Fruit fly (Drosophila melanogaster) whole organism: ENCODE data around the gene Paf-AHalpha.
"Not testable (repeated sequence)": the region's sequence is repeated elsewhere in the genome, so short reads cannot be mapped to it uniquely, and the experiment has no call there.

Experiments
- CG8478 ChIP-seq: fragments of >200 bp; optimal IDR thresholded peaks from 2 replicates; lab custom pipeline; 2018; ENCODE audit warnings: inconsistent platforms
- EcR ChIP-seq, 2 experiments: fragments of >200 bp; optimal IDR thresholded peaks; 2 replicates each; lab custom pipeline; 2017; ENCODE audit warnings: missing biosample characterization in 2 of 2, missing genetic modification characterization in 2 of 2, missing genetic modification reagents in 2 of 2
- pan ChIP-seq: fragments of >200 bp; optimal IDR thresholded peaks from 2 replicates; lab custom pipeline; 2017
- psq ChIP-seq: fragments of >200 bp; optimal IDR thresholded peaks from 2 replicates; lab custom pipeline; 2017
- usp ChIP-seq: fragments of >200 bp; optimal IDR thresholded peaks from 2 replicates; lab custom pipeline; 2017; ENCODE audit warnings: missing biosample characterization, missing genetic modification characterization, mixed read lengths

dm6 chrX:15799085-15799557, 13.7 kb upstream of the Paf-AHalpha start, which contains the start of the genes sordd2 and CG15602:
- TF ChIP-seq EcR (GFP tag; optimal IDR thresholded peaks at IDR 0.05; lab: Kevin White, UChicago); CG8478 (lab: Kevin White, UChicago); pan; psq (lab: Kevin White, UChicago); usp (GFP tag; lab: Kevin White, UChicago): not testable (repeated sequence)
